Worm (Caenorhabditis elegans) whole organism, L3 larva: Measurements from ENCODE around the gene plk-3.
A peak's percentile ranks its signal among the peaks of the same experiment; 100 is the strongest.

ENCODE experiments used
- R02D3.7 ChIP-seq: fragments of 150-350 bp; optimal IDR thresholded peaks from 2 replicates; lab custom pipeline; 2014; ENCODE audit warnings: missing biosample characterization, missing genetic modification characterization
- ZK546.5 ChIP-seq: sonication (generic microtip); optimal IDR thresholded peaks from 2 replicates; lab custom pipeline; 2017; ENCODE audit warnings: missing biosample characterization, missing genetic modification characterization
- ama-1 ChIP-seq: fragments of 150-350 bp; optimal IDR thresholded peaks from 2 replicates; lab custom pipeline; 2018
- ceh-16 ChIP-seq: sonication (generic microtip); optimal IDR thresholded peaks from 2 replicates; lab custom pipeline; 2017; ENCODE audit warnings: missing biosample characterization, missing genetic modification characterization
- ceh-28 ChIP-seq: fragments of 150-350 bp; optimal IDR thresholded peaks from 2 replicates; lab custom pipeline; 2014; ENCODE audit warnings: missing biosample characterization, missing genetic modification reagents, missing genetic modification characterization
- daf-12 ChIP-seq: fragments of 150-350 bp; optimal IDR thresholded peaks from 2 replicates; lab custom pipeline; 2014; ENCODE audit warnings: missing biosample characterization, missing genetic modification reagents, missing genetic modification characterization
- egl-27 ChIP-seq: sonication (generic microtip); optimal IDR thresholded peaks from 4 replicates; lab custom pipeline; 2017; ENCODE audit warnings: missing biosample characterization, missing genetic modification reagents, missing genetic modification characterization
- egl-5 ChIP-seq: fragments of 150-350 bp; optimal IDR thresholded peaks from 2 replicates; lab custom pipeline; 2017; ENCODE audit warnings: missing biosample characterization, missing genetic modification reagents, missing genetic modification characterization, inconsistent platforms
- elt-1 ChIP-seq: fragments of 150-350 bp; optimal IDR thresholded peaks from 2 replicates; lab custom pipeline; 2014; ENCODE audit warnings: missing biosample characterization, missing genetic modification characterization
- elt-2 ChIP-seq: sonication (generic microtip); optimal IDR thresholded peaks from 2 replicates; lab custom pipeline; 2016; ENCODE audit warnings: missing genetic modification reagents, mild to moderate bottlenecking, missing genetic modification characterization, missing compliant biosample characterization
- fkh-2 ChIP-seq: fragments of 150-350 bp; optimal IDR thresholded peaks from 2 replicates; lab custom pipeline; 2014; ENCODE audit warnings: missing biosample characterization, missing genetic modification reagents, missing genetic modification characterization
- fos-1 ChIP-seq: fragments of 150-350 bp; optimal IDR thresholded peaks from 2 replicates; lab custom pipeline; 2014; ENCODE audit warnings: missing biosample characterization, missing genetic modification characterization
- hmg-11 ChIP-seq: sonication (generic microtip); optimal IDR thresholded peaks from 2 replicates; lab custom pipeline; 2016; ENCODE audit warnings: missing genetic modification characterization, missing compliant biosample characterization
- jun-1 ChIP-seq: fragments of 150-350 bp; optimal IDR thresholded peaks from 2 replicates; lab custom pipeline; 2014; ENCODE audit warnings: missing biosample characterization, missing genetic modification reagents, missing genetic modification characterization
- lin-15B ChIP-seq: fragments of 150-350 bp; optimal IDR thresholded peaks from 2 replicates; lab custom pipeline; 2014; ENCODE audit warnings: missing biosample characterization, missing genetic modification characterization
- lin-39 ChIP-seq: fragments of 150-350 bp; optimal IDR thresholded peaks from 2 replicates; lab custom pipeline; 2018; ENCODE audit warnings: missing biosample characterization, missing genetic modification reagents, missing genetic modification characterization
- lsy-12 ChIP-seq: sonication (generic microtip); optimal IDR thresholded peaks from 2 replicates; lab custom pipeline; 2016; ENCODE audit warnings: mild to moderate bottlenecking, missing genetic modification characterization, missing compliant biosample characterization
- mdl-1 ChIP-seq: fragments of 150-350 bp; optimal IDR thresholded peaks from 2 replicates; lab custom pipeline; 2014; ENCODE audit warnings: missing biosample characterization, missing genetic modification characterization
- mml-1 ChIP-seq: fragments of 150-350 bp; sonication (generic microtip); optimal IDR thresholded peaks from 3 replicates; lab custom pipeline; 2014; ENCODE audit warnings: missing biosample characterization, missing genetic modification characterization
- nfya-1 ChIP-seq: sonication (generic microtip); optimal IDR thresholded peaks from 2 replicates; lab custom pipeline; 2017; ENCODE audit warnings: missing genetic modification characterization, mild to moderate bottlenecking, missing compliant biosample characterization, antibody characterized with exemption, moderate library complexity; ENCODE audit not compliant: insufficient read depth
- nhr-11 ChIP-seq: fragments of 150-350 bp; optimal IDR thresholded peaks from 2 replicates; lab custom pipeline; 2014; ENCODE audit warnings: missing biosample characterization, missing genetic modification characterization
- nhr-23 ChIP-seq: fragments of 150-350 bp; optimal IDR thresholded peaks from 2 replicates; lab custom pipeline; 2014; ENCODE audit warnings: missing biosample characterization, missing genetic modification reagents, missing genetic modification characterization
- nhr-28 ChIP-seq: fragments of 150-350 bp; optimal IDR thresholded peaks from 2 replicates; lab custom pipeline; 2014; ENCODE audit warnings: missing biosample characterization, missing genetic modification characterization
- nhr-43 ChIP-seq: sonication (generic microtip); optimal IDR thresholded peaks from 2 replicates; lab custom pipeline; 2016; ENCODE audit warnings: mild to moderate bottlenecking, missing genetic modification characterization, missing compliant biosample characterization; ENCODE audit not compliant: poor library complexity, severe bottlenecking
- nhr-67 ChIP-seq: fragments of 150-350 bp; optimal IDR thresholded peaks from 2 replicates; lab custom pipeline; 2014; ENCODE audit warnings: missing biosample characterization, missing genetic modification characterization
- nhr-77 ChIP-seq: fragments of 150-350 bp; optimal IDR thresholded peaks from 2 replicates; lab custom pipeline; 2014; ENCODE audit warnings: missing biosample characterization, missing genetic modification characterization
- pha-4 ChIP-seq: fragments of 150-350 bp; optimal IDR thresholded peaks from 2 replicates; lab custom pipeline; 2014; ENCODE audit warnings: missing biosample characterization, missing genetic modification reagents, missing genetic modification characterization
- pqm-1 ChIP-seq: fragments of 150-350 bp; optimal IDR thresholded peaks from 2 replicates; lab custom pipeline; 2017; ENCODE audit warnings: missing biosample characterization, missing genetic modification characterization, inconsistent platforms
- sea-2 ChIP-seq: fragments of 150-350 bp; sonication (generic microtip); optimal IDR thresholded peaks from 4 replicates; lab custom pipeline; 2014; ENCODE audit warnings: missing biosample characterization, missing genetic modification reagents, missing genetic modification characterization
- snpc-4 ChIP-seq: fragments of 150-350 bp; optimal IDR thresholded peaks from 2 replicates; lab custom pipeline; 2014; ENCODE audit warnings: missing biosample characterization, missing genetic modification characterization
- unc-39 ChIP-seq: sonication (generic microtip); optimal IDR thresholded peaks from 4 replicates; lab custom pipeline; 2017; ENCODE audit warnings: missing biosample characterization, missing genetic modification characterization
- unc-62 ChIP-seq: fragments of 150-350 bp; sonication (generic microtip); optimal IDR thresholded peaks from 4 replicates; lab custom pipeline; 2014; ENCODE audit warnings: missing biosample characterization, missing genetic modification reagents, missing genetic modification characterization
- ztf-11 ChIP-seq: fragments of 150-350 bp; optimal IDR thresholded peaks from 2 replicates; lab custom pipeline; 2014; ENCODE audit warnings: missing biosample characterization, missing genetic modification characterization
- ztf-4 ChIP-seq: fragments of 150-350 bp; optimal IDR thresholded peaks from 2 replicates; lab custom pipeline; 2014; ENCODE audit warnings: missing biosample characterization, missing genetic modification characterization

plk-3 gene

DNA sequence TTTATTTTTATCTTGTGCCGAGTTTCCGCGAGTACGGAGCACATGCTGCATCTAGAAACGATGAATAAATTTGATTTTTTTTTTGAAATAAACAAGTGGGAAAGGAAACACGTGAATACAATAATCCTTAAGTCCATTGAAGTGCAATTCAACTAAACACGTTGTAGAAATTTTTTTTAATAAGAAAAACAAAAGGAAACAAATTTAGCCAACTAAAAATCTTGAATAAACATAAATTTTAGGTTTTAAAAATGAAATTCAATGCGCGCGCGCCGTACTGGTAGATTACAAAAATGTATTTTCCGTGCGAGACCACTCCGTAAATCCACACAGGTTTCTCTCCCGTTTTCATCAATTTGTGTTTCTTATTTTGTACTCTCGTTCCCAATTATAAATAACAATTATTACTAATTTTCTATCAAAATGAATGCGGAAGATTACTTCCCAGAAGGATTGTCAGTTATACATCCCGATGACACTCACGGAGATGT, at the start of gene plk-3, which contains the start of gene F55G1.6:
TSS of gene plk-3 (minus strand) at position 51 of the 491 bp plus-strand sequence.
TSS of gene F55G1.6 (plus strand) at position 359 of the 491 bp plus-strand sequence.
- TF ChIP-seq nhr-23 (tag; lab: Kevin White, UChicago) = no peak
- TF ChIP-seq ama-1 (lab: Kevin White, UChicago) = no peak
- TF ChIP-seq sea-2 = no peak
- no peak for TF ChIP-seq ceh-16 (tag; lab: Kevin White, UChicago)
- TF ChIP-seq elt-1 = no peak
- TF ChIP-seq ceh-28 = no peak
- no peak for TF ChIP-seq egl-5 (tag; lab: Kevin White, UChicago)
- TF ChIP-seq nhr-67 (tag; lab: Kevin White, UChicago) = no peak
- TF ChIP-seq ztf-11 = no peak
- no peak for TF ChIP-seq mdl-1 (tag; lab: Kevin White, UChicago)
- TF ChIP-seq lsy-12 (tag; lab: Kevin White, UChicago) = no peak
- TF ChIP-seq nhr-77 (tag; lab: Kevin White, UChicago) = no peak
- TF ChIP-seq fos-1 (tag; lab: Kevin White, UChicago) = no peak
- TF ChIP-seq fkh-2 (tag; lab: Kevin White, UChicago) = no peak
- TF ChIP-seq nhr-28 = no peak

DNA sequence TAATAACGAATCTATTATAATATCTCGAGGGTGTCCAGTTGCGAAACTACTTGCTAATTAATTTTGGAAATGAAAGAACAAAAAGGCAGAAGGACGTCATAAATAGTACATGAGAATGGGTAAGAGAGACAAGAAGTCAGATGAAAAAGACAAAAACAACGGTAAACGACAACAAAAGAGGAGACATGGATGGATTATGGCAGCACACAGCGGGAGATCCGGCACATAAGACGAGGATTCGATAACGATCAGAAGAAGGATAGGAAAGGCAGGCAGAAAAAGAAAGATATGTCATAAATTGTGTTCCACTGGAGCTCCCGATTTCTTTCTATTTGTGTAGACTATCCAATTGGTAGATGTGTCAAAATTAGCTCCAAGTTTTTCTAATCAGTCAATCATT, 48.6 kb upstream of the plk-3 start:
- no peak for TF ChIP-seq ZK546.5 (tag; lab: Kevin White, UChicago)
- TF ChIP-seq lsy-12 (tag; lab: Kevin White, UChicago) = no peak
- no peak for TF ChIP-seq jun-1 (tag; lab: Kevin White, UChicago)

DNA sequence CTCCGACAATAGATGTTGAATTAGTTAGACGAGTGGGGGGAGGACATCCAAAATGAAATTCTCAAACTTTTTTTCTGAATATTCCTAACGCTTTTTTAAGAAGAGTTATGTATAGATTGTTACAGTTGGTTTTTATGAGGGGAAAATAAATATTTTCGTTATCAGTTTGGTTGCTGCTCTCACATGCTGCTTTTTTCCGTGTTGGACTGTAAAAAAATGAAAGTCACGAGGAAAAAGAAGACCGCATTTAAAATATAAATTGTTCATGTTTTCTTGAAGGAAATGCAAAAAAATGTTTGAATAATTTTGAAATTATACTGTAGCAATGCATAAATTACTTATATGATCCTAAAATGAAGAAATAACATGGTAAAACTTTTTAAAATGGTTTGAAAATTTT, 47.8 kb upstream of the plk-3 start:
- TF ChIP-seq lin-15B (tag; lab: Kevin White, UChicago) = no peak
- TF ChIP-seq pqm-1 (tag; lab: Kevin White, UChicago) = peak; percentile 50
- TF ChIP-seq elt-2 (tag; lab: Kevin White, UChicago) = peak; percentile 65
- no peak for TF ChIP-seq mdl-1 (tag; lab: Kevin White, UChicago)
- TF ChIP-seq pha-4 = peak; percentile 48

DNA sequence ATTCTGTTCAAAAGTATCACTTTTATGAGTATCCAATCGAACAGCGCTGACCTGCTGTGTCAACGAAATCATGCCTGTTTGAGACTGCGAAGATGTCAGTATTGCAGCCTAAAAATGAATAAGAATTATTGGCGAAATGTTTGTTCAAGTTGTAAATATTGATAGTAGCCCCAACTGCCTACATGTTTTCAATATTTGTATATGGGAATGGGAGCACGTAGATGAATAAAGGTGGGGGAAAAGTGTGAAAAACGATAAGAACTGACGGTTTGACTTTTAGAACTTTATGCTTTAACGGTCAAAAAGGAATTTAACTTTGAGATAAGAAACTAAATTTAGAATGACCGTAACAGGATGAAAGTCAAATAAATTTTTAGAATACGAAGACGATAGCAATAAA, 47.2 kb upstream of the plk-3 start:
- TF ChIP-seq nhr-43 (no peak), elt-2 (tag; lab: Kevin White, UChicago) (peak; percentile 62), lin-15B (tag; lab: Kevin White, UChicago) (no peak), pha-4 (peak; percentile 50), ztf-4 (tag; lab: Kevin White, UChicago) (no peak), egl-27 (tag; lab: Kevin White, UChicago) (no peak), pqm-1 (tag; lab: Kevin White, UChicago) (peak; percentile 73)

DNA sequence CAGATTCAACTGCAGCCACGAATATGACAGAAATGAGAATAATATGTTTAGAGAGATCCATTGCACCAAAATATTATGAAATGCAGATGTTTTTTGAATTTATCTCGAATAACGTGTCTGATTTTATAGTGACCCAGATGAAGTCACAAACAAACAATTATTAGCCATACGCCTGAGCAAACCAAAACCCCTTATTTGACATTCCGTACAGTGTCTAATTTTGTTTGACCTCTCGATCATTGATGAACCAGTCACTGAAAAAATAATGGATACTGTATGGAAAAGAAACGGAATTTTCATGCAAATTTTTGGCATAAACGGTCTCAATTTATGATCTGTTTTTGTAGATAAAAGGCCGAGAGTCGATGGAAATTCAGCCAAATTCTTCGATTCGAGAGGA, 43.2 kb upstream of the plk-3 start, which contains the start of the genes R05G6.9 and R05G6.3:
TSS of gene R05G6.9 (minus strand) at position 101 of the 400 bp plus-strand sequence.
TSS of gene R05G6.3 (plus strand) at position 386 of the 400 bp plus-strand sequence.
- TF ChIP-seq daf-12 (no peak), lsy-12 (tag; lab: Kevin White, UChicago) (no peak), nhr-43 (no peak), unc-62 (GFP tag; lab: Kevin White, UChicago) (no peak), unc-39 (no peak)

DNA sequence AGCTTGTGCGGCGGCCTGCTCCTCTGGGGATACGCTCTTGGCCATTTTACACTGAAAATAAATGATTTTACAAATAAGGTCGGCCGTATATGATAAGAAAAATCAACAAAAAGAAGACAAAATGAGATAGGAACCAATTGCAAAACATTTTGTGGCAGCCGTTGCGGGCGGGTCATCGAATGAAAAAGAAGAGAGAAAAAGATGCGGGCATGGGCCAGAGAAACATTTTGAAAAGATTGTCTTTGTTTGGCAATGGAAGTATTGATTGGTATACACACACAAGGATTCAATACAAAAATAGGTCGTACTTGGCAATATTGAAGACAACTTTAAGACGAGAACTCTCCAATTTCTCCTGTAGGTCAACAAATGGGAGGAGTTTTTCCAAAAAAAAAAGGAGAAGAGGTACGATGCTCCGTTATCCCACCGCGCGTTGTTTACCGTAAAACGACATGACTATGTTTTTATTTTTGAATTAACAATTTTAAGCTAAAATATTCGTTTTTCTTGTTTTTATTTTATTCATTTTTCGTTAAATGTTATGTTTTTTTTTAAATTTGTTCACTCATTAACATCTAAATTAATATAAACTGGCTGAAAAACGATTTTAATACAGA, 39.7 kb upstream of the plk-3 start, which contains the start of the genes plc-4 and R05G6.4:
TSS of gene plc-4 (minus strand) at position 51 of the 617 bp plus-strand sequence.
TSS of gene R05G6.4 (plus strand) at position 617 of the 617 bp plus-strand sequence.
- peak; percentile 88 for TF ChIP-seq R02D3.7
- TF ChIP-seq mdl-1 (tag; lab: Kevin White, UChicago) = no peak
- TF ChIP-seq hmg-11 (tag; lab: Kevin White, UChicago) = peak; percentile 10
- TF ChIP-seq nfya-1 (tag; lab: Kevin White, UChicago) = peak; percentile 71
- peak; percentile 54 for TF ChIP-seq lin-15B (tag; lab: Kevin White, UChicago)
- no peak for TF ChIP-seq nhr-11 (tag; lab: Kevin White, UChicago)
- TF ChIP-seq nhr-23 (tag; lab: Kevin White, UChicago) = peak; percentile 44
- no peak for TF ChIP-seq nhr-28
- TF ChIP-seq elt-2 (tag; lab: Kevin White, UChicago) = no peak
- TF ChIP-seq lin-39 = peak; percentile 6
- TF ChIP-seq snpc-4 = peak; percentile 26
- TF ChIP-seq ama-1 (lab: Kevin White, UChicago) = no peak
- TF ChIP-seq pha-4 = peak; percentile 79
- TF ChIP-seq fkh-2 (tag; lab: Kevin White, UChicago) = no peak
- TF ChIP-seq ceh-28 = peak; percentile 41
- TF ChIP-seq mml-1 (tag; lab: Kevin White, UChicago) = no peak
- TF ChIP-seq, all 47 proteins: peak for 9
